Fruit fly (Drosophila melanogaster) whole organism, embryonic: Measurements from ENCODE around the gene Sf3b3.

Experiments
- Ada2b ChIP-seq: fragments of 200-800 bp; sonication (Bioruptor generic); IDR thresholded peaks from 2 replicates; pipeline ENCODE4 v1.3.6; 2022; ENCODE audit warnings: missing biosample characterization, missing genetic modification characterization
- Antp ChIP-seq: fragments of 200-800 bp; sonication (Bioruptor generic); optimal IDR thresholded peaks from 3 replicates; lab custom pipeline; 2016; ENCODE audit warnings: missing biosample characterization, missing genetic modification characterization
- B-H1 ChIP-seq: fragments of 200-800 bp; sonication (Bioruptor generic); IDR thresholded peaks from 3 replicates; pipeline ENCODE4 v1.3.6; 2022; ENCODE audit warnings: missing biosample characterization, missing genetic modification characterization
- B-H2 ChIP-seq: fragments of 200-800 bp; sonication (Bioruptor generic); optimal IDR thresholded peaks from 2 replicates; lab custom pipeline; 2018; ENCODE audit warnings: missing biosample characterization, mild to moderate bottlenecking, missing genetic modification characterization
- CG10209 ChIP-seq: fragments of 200-800 bp; sonication (Bioruptor generic); optimal IDR thresholded peaks from 3 replicates; lab custom pipeline; 2017; ENCODE audit warnings: missing biosample characterization, mild to moderate bottlenecking, missing genetic modification characterization, missing genetic modification reagents
- CG1024 ChIP-seq: fragments of 200-800 bp; sonication (Bioruptor generic); IDR thresholded peaks from 2 replicates; pipeline ENCODE4 v1.3.6; 2022; ENCODE audit warnings: missing biosample characterization, missing genetic modification characterization
- CG12155 ChIP-seq: fragments of 200-800 bp; sonication (Bioruptor generic); optimal IDR thresholded peaks from 3 replicates; lab custom pipeline; 2016; ENCODE audit warnings: missing biosample characterization, missing genetic modification characterization
- CG12219 ChIP-seq: fragments of 200-800 bp; sonication (Bioruptor generic); optimal IDR thresholded peaks from 3 replicates; lab custom pipeline; 2018; ENCODE audit warnings: missing biosample characterization, mild to moderate bottlenecking, missing genetic modification characterization
- CG12659 ChIP-seq: fragments of 200-800 bp; sonication (Bioruptor generic); optimal IDR thresholded peaks from 3 replicates; lab custom pipeline; 2017; ENCODE audit warnings: mild to moderate bottlenecking, missing biosample characterization, missing genetic modification reagents, missing genetic modification characterization
- CG13123 ChIP-seq: fragments of 200-800 bp; sonication (Bioruptor generic); optimal IDR thresholded peaks from 2 replicates; lab custom pipeline; 2016; ENCODE audit warnings: missing biosample characterization, missing genetic modification characterization
- CG14965 ChIP-seq: fragments of 200-800 bp; sonication (Bioruptor generic); optimal IDR thresholded peaks from 2 replicates; lab custom pipeline; 2016; ENCODE audit warnings: missing biosample characterization, missing genetic modification characterization, borderline replicate concordance
- CG17802 ChIP-seq: fragments of 200-800 bp; sonication (Bioruptor generic); optimal IDR thresholded peaks from 2 replicates; lab custom pipeline; 2018; ENCODE audit warnings: missing biosample characterization, mild to moderate bottlenecking, missing genetic modification characterization, moderate library complexity
- CG18262 ChIP-seq: fragments of 200-800 bp; optimal IDR thresholded peaks from 3 replicates; lab custom pipeline; 2019; ENCODE audit warnings: missing biosample characterization, mild to moderate bottlenecking, missing genetic modification characterization, moderate library complexity
- CG18599 ChIP-seq: fragments of 200-800 bp; sonication (Bioruptor generic); optimal IDR thresholded peaks from 3 replicates; lab custom pipeline; 2017; ENCODE audit warnings: missing biosample characterization, missing genetic modification characterization, mild to moderate bottlenecking, moderate library complexity, missing genetic modification reagents
- CG32772 ChIP-seq: fragments of 200-800 bp; sonication (Bioruptor generic); IDR thresholded peaks from 2 replicates; pipeline ENCODE4 v1.3.6; 2022; ENCODE audit warnings: missing biosample characterization, missing genetic modification characterization
- CG33557 ChIP-seq: fragments of 200-800 bp; sonication (Bioruptor generic); optimal IDR thresholded peaks from 2 replicates; lab custom pipeline; 2019; ENCODE audit warnings: missing biosample characterization, mild to moderate bottlenecking, missing genetic modification characterization, moderate library complexity
- CG34224 ChIP-seq: fragments of 200-800 bp; sonication (Bioruptor generic); IDR thresholded peaks from 3 replicates; pipeline ENCODE4 v1.3.6; 2022; ENCODE audit warnings: missing biosample characterization, missing genetic modification characterization; ENCODE audit not compliant: partially characterized antibody
- CG3847 ChIP-seq: fragments of 200-800 bp; sonication (Bioruptor generic); IDR thresholded peaks from 2 replicates; pipeline ENCODE4 v1.3.6; 2022; ENCODE audit warnings: missing biosample characterization, missing genetic modification characterization
- CG4328 ChIP-seq: fragments of 200-800 bp; sonication (Bioruptor generic); optimal IDR thresholded peaks from 3 replicates; lab custom pipeline; 2017; ENCODE audit warnings: missing biosample characterization, missing genetic modification reagents, missing genetic modification characterization
- CG4424 ChIP-seq: fragments of 200-800 bp; sonication (Bioruptor generic); optimal IDR thresholded peaks from 3 replicates; lab custom pipeline; 2016; ENCODE audit warnings: missing biosample characterization, missing genetic modification characterization
- CG7928 ChIP-seq: fragments of 200-800 bp; sonication (Bioruptor generic); optimal IDR thresholded peaks from 2 replicates; lab custom pipeline; 2017; ENCODE audit warnings: missing biosample characterization, mild to moderate bottlenecking, missing genetic modification characterization
- CG8290 ChIP-seq, 3 experiments: fragments of 200-800 bp; sonication (Bioruptor generic); optimal IDR thresholded peaks; 2 replicates each; lab custom pipeline; 2016 to 2019; ENCODE audit warnings: missing biosample characterization in 3 of 3, missing genetic modification characterization in 3 of 3, mild to moderate bottlenecking in 2 of 3, moderate library complexity in 1 of 3
- Drgx ChIP-seq: fragments of 200-800 bp; sonication (Bioruptor generic); IDR thresholded peaks from 2 replicates; pipeline ENCODE4 v1.3.6; 2022; ENCODE audit warnings: missing biosample characterization, missing genetic modification characterization
- Eip74EF ChIP-seq, 2 experiments: fragments of 200-800 bp in 1 of 2; fragments of >200 bp in 1 of 2; sonication (Bioruptor generic) in 1 of 2; optimal IDR thresholded peaks; 2 replicates each; lab custom pipeline; 2017 to 2019; ENCODE audit warnings: missing biosample characterization in 2 of 2, missing genetic modification characterization in 2 of 2, mild to moderate bottlenecking in 1 of 2, moderate library complexity in 1 of 2
- Ets65A ChIP-seq: fragments of 200-800 bp; sonication (Bioruptor generic); peaks from one replicate; lab custom pipeline; 2016; ENCODE audit warnings: missing biosample characterization, missing genetic modification characterization
- HHEX ChIP-seq: fragments of 200-800 bp; sonication (Bioruptor generic); optimal IDR thresholded peaks from 3 replicates; lab custom pipeline; 2017; ENCODE audit warnings: missing biosample characterization, mild to moderate bottlenecking, missing genetic modification characterization, missing genetic modification reagents
- NFAT ChIP-seq: fragments of 200-800 bp; sonication (Bioruptor generic); IDR thresholded peaks from 2 replicates; pipeline ENCODE4 v1.3.6; 2022; ENCODE audit warnings: missing biosample characterization, missing genetic modification characterization
- Pdp1 ChIP-seq, 2 experiments: fragments of 200-800 bp; sonication (Bioruptor generic); optimal IDR thresholded peaks; 3 replicates each; lab custom pipeline; 2016; ENCODE audit warnings: missing biosample characterization in 2 of 2, missing genetic modification characterization in 2 of 2, mild to moderate bottlenecking in 1 of 2, moderate library complexity in 1 of 2
- Sox100B ChIP-seq: fragments of 200-800 bp; sonication (Bioruptor generic); optimal IDR thresholded peaks from 3 replicates; lab custom pipeline; 2018; ENCODE audit warnings: missing biosample characterization, mild to moderate bottlenecking, missing genetic modification characterization
- ac ChIP-seq: fragments of 200-800 bp; sonication (Bioruptor generic); optimal IDR thresholded peaks from 3 replicates; lab custom pipeline; 2017; ENCODE audit warnings: missing biosample characterization, mild to moderate bottlenecking, missing genetic modification characterization
- az2 ChIP-seq: fragments of 200-800 bp; sonication (Bioruptor generic); optimal IDR thresholded peaks from 3 replicates; lab custom pipeline; 2016; ENCODE audit warnings: missing biosample characterization, missing genetic modification characterization
- bigmax ChIP-seq: fragments of 200-800 bp; sonication (Bioruptor generic); optimal IDR thresholded peaks from 2 replicates; lab custom pipeline; 2018; ENCODE audit warnings: missing biosample characterization, mild to moderate bottlenecking, missing genetic modification characterization
- chif ChIP-seq, 2 experiments: fragments of 200-800 bp; sonication (Bioruptor generic); optimal IDR thresholded peaks; 3 replicates each; lab custom pipeline; 2016; ENCODE audit warnings: missing biosample characterization in 2 of 2, missing genetic modification characterization in 2 of 2
- dmrt99B ChIP-seq: fragments of 200-800 bp; sonication (Bioruptor generic); optimal IDR thresholded peaks from 2 replicates; lab custom pipeline; 2018; ENCODE audit warnings: missing biosample characterization, mild to moderate bottlenecking, missing genetic modification characterization, moderate library complexity
- emc ChIP-seq: fragments of 200-800 bp; sonication (Bioruptor generic); optimal IDR thresholded peaks from 2 replicates; lab custom pipeline; 2016; ENCODE audit warnings: missing biosample characterization, missing genetic modification characterization
- fd96Cb ChIP-seq: fragments of 200-800 bp; sonication (Bioruptor generic); optimal IDR thresholded peaks from 2 replicates; lab custom pipeline; 2018; ENCODE audit warnings: missing biosample characterization, mild to moderate bottlenecking, missing genetic modification characterization, moderate library complexity
- gcm2 ChIP-seq: fragments of 200-800 bp; sonication (Bioruptor generic); optimal IDR thresholded peaks from 2 replicates; lab custom pipeline; 2016; ENCODE audit warnings: missing biosample characterization, missing genetic modification characterization
- ind ChIP-seq: fragments of 200-800 bp; sonication (Bioruptor generic); optimal IDR thresholded peaks from 3 replicates; lab custom pipeline; 2016; ENCODE audit warnings: missing biosample characterization, missing genetic modification characterization
- jing ChIP-seq: fragments of 200-800 bp; sonication (Bioruptor generic); optimal IDR thresholded peaks from 2 replicates; lab custom pipeline; 2018; ENCODE audit warnings: missing biosample characterization, mild to moderate bottlenecking, missing genetic modification characterization
- lab ChIP-seq: fragments of 200-800 bp; sonication (Bioruptor generic); optimal IDR thresholded peaks from 3 replicates; lab custom pipeline; 2017; ENCODE audit warnings: missing biosample characterization, missing genetic modification characterization, mild to moderate bottlenecking, moderate library complexity, missing genetic modification reagents
- mld ChIP-seq: fragments of 200-800 bp; sonication (Bioruptor generic); IDR thresholded peaks from 3 replicates; pipeline ENCODE4 v1.3.6; 2022; ENCODE audit warnings: missing biosample characterization, missing genetic modification characterization; ENCODE audit not compliant: partially characterized antibody
- org-1 ChIP-seq: fragments of 200-800 bp; sonication (Bioruptor generic); optimal IDR thresholded peaks from 2 replicates; lab custom pipeline; 2017; ENCODE audit warnings: missing biosample characterization, missing genetic modification characterization
- pum ChIP-seq: fragments of 200-800 bp; sonication (Bioruptor generic); optimal IDR thresholded peaks from 2 replicates; lab custom pipeline; 2016; ENCODE audit warnings: missing biosample characterization, missing genetic modification characterization
- schlank ChIP-seq: fragments of 200-800 bp; sonication (Bioruptor generic); optimal IDR thresholded peaks from 2 replicates; lab custom pipeline; 2018; ENCODE audit warnings: missing biosample characterization, mild to moderate bottlenecking, missing genetic modification characterization
- sob ChIP-seq: fragments of 200-800 bp; sonication (Bioruptor generic); IDR thresholded peaks from 2 replicates; pipeline ENCODE4 v1.3.6; 2022; ENCODE audit warnings: missing biosample characterization, missing genetic modification characterization
- tgo ChIP-seq: fragments of 200-800 bp; sonication (Bioruptor generic); IDR thresholded peaks from 3 replicates; pipeline ENCODE4 v1.3.6; 2022; ENCODE audit warnings: missing biosample characterization, missing genetic modification characterization
- tx ChIP-seq: fragments of 200-800 bp; sonication (Bioruptor generic); optimal IDR thresholded peaks from 2 replicates; lab custom pipeline; 2016; ENCODE audit warnings: missing biosample characterization, missing genetic modification characterization
- vfl ChIP-seq: fragments of 200-800 bp; sonication (Bioruptor generic); optimal IDR thresholded peaks from 2 replicates; lab custom pipeline; 2016; ENCODE audit warnings: missing biosample characterization, missing genetic modification characterization
- vvl ChIP-seq: fragments of 200-800 bp; sonication (Bioruptor generic); IDR thresholded peaks from 2 replicates; pipeline ENCODE4 v1.3.6; 2022; ENCODE audit warnings: missing biosample characterization, missing genetic modification characterization

The Sf3b3 gene

DNA sequence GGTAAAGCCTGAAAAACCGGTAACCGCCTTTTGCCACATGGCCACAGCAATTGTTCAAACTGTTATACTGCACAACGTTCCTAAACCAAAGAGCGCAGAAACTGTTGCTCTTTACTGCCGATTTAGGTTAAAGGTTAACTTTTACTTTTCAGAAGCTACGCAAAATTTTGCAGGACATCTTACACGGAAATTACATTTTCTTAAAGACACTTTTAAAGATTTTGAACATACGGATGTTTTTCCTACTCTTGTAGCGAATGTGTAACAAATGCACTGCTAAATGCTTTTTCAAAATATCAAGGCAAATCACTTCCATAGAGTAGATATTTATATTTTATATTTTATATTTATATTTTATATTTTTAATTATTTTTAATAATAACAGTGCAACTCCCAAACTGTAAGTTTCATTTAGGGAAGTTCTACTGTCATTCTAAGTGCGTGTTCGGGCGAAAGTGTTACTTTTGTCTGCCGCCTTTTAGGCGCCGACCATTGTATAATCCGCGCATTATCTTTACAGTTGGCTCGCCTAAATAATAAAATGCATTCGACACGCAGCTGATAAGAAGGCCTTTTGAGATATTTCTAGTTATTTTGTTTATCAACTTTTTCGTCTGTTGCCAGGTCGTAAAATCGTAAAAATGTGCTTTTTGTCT lies 49.2 kb upstream of the Sf3b3 start (continued):
- TF ChIP-seq CG4328 (GFP tag; lab: Kevin White, UChicago) (no peak), Pdp1 (GFP tag; optimal IDR thresholded peaks at IDR 0.05; lab: Kevin White, UChicago) (peak in 1 of 2 experiments; percentile 81), CG12155 (GFP tag; lab: Kevin White, UChicago) (no peak), mld (GFP tag; lab: Robert Waterston, UW) (no peak), CG17802 (tag; lab: Kevin White, UChicago) (no peak), Sox100B (GFP tag; lab: Kevin White, UChicago) (peak; percentile 20), az2 (no peak), CG12659 (no peak), ac (GFP tag; lab: Kevin White, UChicago) (no peak), CG10209 (no peak), Eip74EF (GFP tag; optimal IDR thresholded peaks at IDR 0.05; lab: Kevin White, UChicago) (no peak), tgo (GFP tag; lab: Robert Waterston, UW) (peak; percentile 21; the same call in 2 of the 3 replicates), Ets65A (GFP tag; lab: Kevin White, UChicago) (no peak), CG12219 (GFP tag; lab: Kevin White, UChicago) (no peak), dmrt99B (tag; lab: Kevin White, UChicago) (peak; percentile 58), Ada2b (GFP tag; lab: Robert Waterston, UW) (peak; percentile 21; the same call in 1 of the 2 replicates), chif (GFP tag; optimal IDR thresholded peaks at IDR 0.05; lab: Kevin White, UChicago) (no peak), CG14965 (GFP tag; lab: Kevin White, UChicago) (no peak), schlank (tag; lab: Kevin White, UChicago) (no peak), NFAT (no peak), tx (no peak), jing (GFP tag; lab: Kevin White, UChicago) (no peak), lab (GFP tag; lab: Kevin White, UChicago) (peak; percentile 46), gcm2 (GFP tag; lab: Kevin White, UChicago) (no peak), Antp (GFP tag; lab: Kevin White, UChicago) (no peak), fd96Cb (tag; lab: Kevin White, UChicago) (peak; percentile 26), CG13123 (GFP tag; lab: Kevin White, UChicago) (no peak), B-H2 (GFP tag; lab: Kevin White, UChicago) (no peak), emc (GFP tag; lab: Kevin White, UChicago) (no peak), HHEX (GFP tag; lab: Kevin White, UChicago) (no peak), CG33557 (GFP tag; lab: Kevin White, UChicago) (no peak), CG1024 (GFP tag; lab: Robert Waterston, UW) (no peak), CG34224 (GFP tag; lab: Robert Waterston, UW) (no peak), vfl (GFP tag; lab: Kevin White, UChicago) (no peak), CG7928 (GFP tag; lab: Kevin White, UChicago) (no peak), pum (GFP tag; lab: Kevin White, UChicago) (no peak), vvl (no peak), CG4424 (peak; percentile 23), ind (GFP tag; lab: Kevin White, UChicago) (peak; percentile 21), CG18599 (GFP tag; lab: Kevin White, UChicago) (peak; percentile 71), org-1 (no peak), sob (GFP tag; lab: Robert Waterston, UW) (0 out of 2 replicates have a peak, but pooled peaks have one; percentile 7), B-H1 (GFP tag; lab: Robert Waterston, UW) (no peak), Drgx (GFP tag; lab: Robert Waterston, UW) (no peak), bigmax (GFP tag; lab: Kevin White, UChicago) (no peak), CG32772 (peak; percentile 7; the same call in 1 of the 2 replicates), CG8290 (GFP tag; optimal IDR thresholded peaks at IDR 0.05; lab: Kevin White, UChicago) (peak; percentile 73), CG8290 (tag; optimal IDR thresholded peaks at IDR 0.05; lab: Kevin White, UChicago) (peak in 1 of 2 experiments; percentile 32), CG18262 (tag; lab: Kevin White, UChicago) (peak; percentile 45), CG3847 (GFP tag; lab: Robert Waterston, UW) (no peak)
